Fruit fly (Drosophila melanogaster) whole organism, embryonic: ENCODE data around the gene Ubi-p63E.

Source experiments
- Abd-B ChIP-seq: fragments of 200-800 bp; sonication (Bioruptor generic); optimal IDR thresholded peaks from 2 replicates; lab custom pipeline; 2018; ENCODE audit warnings: missing biosample characterization, mild to moderate bottlenecking, missing genetic modification characterization, moderate library complexity
- CG10274 ChIP-seq: fragments of 200-800 bp; sonication (Bioruptor generic); optimal IDR thresholded peaks from 3 replicates; lab custom pipeline; 2017; ENCODE audit warnings: missing biosample characterization, mild to moderate bottlenecking, missing genetic modification characterization
- CG11247 ChIP-seq: fragments of 200-800 bp; sonication (Bioruptor generic); IDR thresholded peaks from 2 replicates; pipeline ENCODE4 v1.3.6; 2022; ENCODE audit warnings: missing biosample characterization, missing genetic modification characterization
- CG12391 ChIP-seq: fragments of 200-800 bp; sonication (Bioruptor generic); optimal IDR thresholded peaks from 3 replicates; lab custom pipeline; 2018; ENCODE audit warnings: missing biosample characterization, mild to moderate bottlenecking, missing genetic modification characterization, moderate library complexity
- CG13296 ChIP-seq: fragments of 200-800 bp; sonication (Bioruptor generic); optimal IDR thresholded peaks from 3 replicates; lab custom pipeline; 2018; ENCODE audit warnings: missing biosample characterization, mild to moderate bottlenecking, missing genetic modification characterization
- CG14050 ChIP-seq: fragments of 200-800 bp; sonication (Bioruptor generic); IDR thresholded peaks from 3 replicates; pipeline ENCODE4 v1.3.6; 2022; ENCODE audit warnings: missing biosample characterization, missing genetic modification characterization
- CG15696 ChIP-seq: fragments of 200-800 bp; sonication (Bioruptor generic); optimal IDR thresholded peaks from 2 replicates; lab custom pipeline; 2019; ENCODE audit warnings: missing biosample characterization, mild to moderate bottlenecking, missing genetic modification characterization, moderate library complexity
- CG1603 ChIP-seq: fragments of 200-800 bp; sonication (Bioruptor generic); optimal IDR thresholded peaks from 2 replicates; lab custom pipeline; 2019; ENCODE audit warnings: missing biosample characterization, mild to moderate bottlenecking, missing genetic modification characterization, moderate library complexity
- CG1647 ChIP-seq: fragments of 200-800 bp; sonication (Bioruptor generic); optimal IDR thresholded peaks from 3 replicates; lab custom pipeline; 2016; ENCODE audit warnings: missing biosample characterization, missing genetic modification characterization
- CG16779 ChIP-seq: fragments of 200-800 bp; sonication (Bioruptor generic); IDR thresholded peaks from 2 replicates; pipeline ENCODE4 v1.3.6; 2022; ENCODE audit warnings: missing biosample characterization, missing genetic modification characterization
- CG2120 ChIP-seq: fragments of 200-800 bp; sonication (Bioruptor generic); optimal IDR thresholded peaks from 3 replicates; lab custom pipeline; 2016; ENCODE audit warnings: missing biosample characterization, missing genetic modification characterization
- CG4404 ChIP-seq: fragments of 200-800 bp; sonication (Bioruptor generic); IDR thresholded peaks from 2 replicates; pipeline ENCODE4 v1.3.6; 2022; ENCODE audit warnings: missing biosample characterization, missing genetic modification characterization
- CG4707 ChIP-seq: fragments of 200-800 bp; sonication (Bioruptor generic); optimal IDR thresholded peaks from 2 replicates; lab custom pipeline; 2018; ENCODE audit warnings: missing biosample characterization, mild to moderate bottlenecking, missing genetic modification characterization, moderate library complexity
- CG6654 ChIP-seq: fragments of 200-800 bp; sonication (Bioruptor generic); optimal IDR thresholded peaks from 2 replicates; lab custom pipeline; 2017; ENCODE audit warnings: missing biosample characterization, mild to moderate bottlenecking, missing genetic modification characterization
- CG6689 ChIP-seq: fragments of 200-800 bp; sonication (Bioruptor generic); IDR thresholded peaks from 2 replicates; pipeline ENCODE4 v1.3.6; 2022; ENCODE audit warnings: missing biosample characterization, missing genetic modification characterization
- CG7963 ChIP-seq: fragments of 200-800 bp; sonication (Bioruptor generic); IDR thresholded peaks from 3 replicates; pipeline ENCODE4 v1.3.6; 2022; ENCODE audit warnings: missing biosample characterization, missing genetic modification characterization; ENCODE audit not compliant: partially characterized antibody
- CG8281 ChIP-seq: fragments of 200-800 bp; sonication (Bioruptor generic); optimal IDR thresholded peaks from 2 replicates; lab custom pipeline; 2018; ENCODE audit warnings: missing biosample characterization, mild to moderate bottlenecking, missing genetic modification characterization, moderate library complexity
- CG8359 ChIP-seq: fragments of 200-800 bp; sonication (Bioruptor generic); optimal IDR thresholded peaks from 2 replicates; lab custom pipeline; 2017; ENCODE audit warnings: missing biosample characterization, mild to moderate bottlenecking, missing genetic modification characterization, borderline replicate concordance
- CG8388 ChIP-seq: fragments of 200-800 bp; sonication (Bioruptor generic); optimal IDR thresholded peaks from 2 replicates; lab custom pipeline; 2019; ENCODE audit warnings: missing biosample characterization, mild to moderate bottlenecking, missing genetic modification characterization, moderate library complexity
- CG9727 ChIP-seq: fragments of 200-800 bp; sonication (Bioruptor generic); optimal IDR thresholded peaks from 3 replicates; lab custom pipeline; 2017; ENCODE audit warnings: missing biosample characterization, mild to moderate bottlenecking, missing genetic modification characterization
- CG9797 ChIP-seq: fragments of 200-800 bp; sonication (Bioruptor generic); optimal IDR thresholded peaks from 3 replicates; lab custom pipeline; 2018; ENCODE audit warnings: missing biosample characterization, mild to moderate bottlenecking, missing genetic modification characterization
- CHES-1-like ChIP-seq: fragments of 200-800 bp; sonication (Bioruptor generic); optimal IDR thresholded peaks from 2 replicates; lab custom pipeline; 2016; ENCODE audit warnings: missing biosample characterization, missing genetic modification characterization
- CoRest ChIP-seq: fragments of 200-800 bp; sonication (Bioruptor generic); optimal IDR thresholded peaks from 3 replicates; lab custom pipeline; 2018; ENCODE audit warnings: missing biosample characterization, mild to moderate bottlenecking, missing genetic modification characterization, moderate library complexity
- Deaf1 ChIP-seq: fragments of 200-800 bp; optimal IDR thresholded peaks from 3 replicates; lab custom pipeline; 2019; ENCODE audit warnings: missing biosample characterization, mild to moderate bottlenecking, missing genetic modification characterization, moderate library complexity
- Ets65A ChIP-seq: fragments of 200-800 bp; sonication (Bioruptor generic); peaks from one replicate; lab custom pipeline; 2016; ENCODE audit warnings: missing biosample characterization, missing genetic modification characterization
- Fer1 ChIP-seq: fragments of 200-800 bp; sonication (Bioruptor generic); optimal IDR thresholded peaks from 2 replicates; lab custom pipeline; 2017; ENCODE audit warnings: missing biosample characterization, mild to moderate bottlenecking, missing genetic modification characterization
- MTF-1 ChIP-seq: fragments of 200-800 bp; sonication (Bioruptor generic); optimal IDR thresholded peaks from 2 replicates; lab custom pipeline; 2018; ENCODE audit warnings: missing biosample characterization, mild to moderate bottlenecking, missing genetic modification characterization, borderline replicate concordance
- Max ChIP-seq: fragments of 200-800 bp; sonication (Bioruptor generic); optimal IDR thresholded peaks from 2 replicates; lab custom pipeline; 2016; ENCODE audit warnings: missing biosample characterization, mild to moderate bottlenecking, missing genetic modification characterization
- Nf-YA ChIP-seq: fragments of 200-800 bp; sonication (Bioruptor generic); IDR thresholded peaks from 2 replicates; pipeline ENCODE4 v1.3.6; 2022; ENCODE audit warnings: missing biosample characterization, missing genetic modification characterization
- Sox100B ChIP-seq: fragments of 200-800 bp; sonication (Bioruptor generic); optimal IDR thresholded peaks from 3 replicates; lab custom pipeline; 2018; ENCODE audit warnings: missing biosample characterization, mild to moderate bottlenecking, missing genetic modification characterization
- Sox102F ChIP-seq: fragments of 200-800 bp; sonication (Bioruptor generic); optimal IDR thresholded peaks from 2 replicates; lab custom pipeline; 2018; ENCODE audit warnings: missing biosample characterization, mild to moderate bottlenecking, missing genetic modification characterization, moderate library complexity
- Sry-δ ChIP-seq: fragments of 200-800 bp; sonication (Bioruptor generic); optimal IDR thresholded peaks from 2 replicates; lab custom pipeline; 2016; ENCODE audit warnings: missing biosample characterization, missing genetic modification characterization
- Trl ChIP-seq, 3 experiments: fragments of >200 bp in 2 of 3; fragments of 200-800 bp in 1 of 3; sonication (Bioruptor generic) in 1 of 3; optimal IDR thresholded peaks; 2 replicates in 1 of 3; 3 replicates in 2 of 3; lab custom pipeline; 2016 to 2017; ENCODE audit warnings: missing biosample characterization in 1 of 3, missing genetic modification characterization in 1 of 3
- az2 ChIP-seq: fragments of 200-800 bp; sonication (Bioruptor generic); optimal IDR thresholded peaks from 3 replicates; lab custom pipeline; 2016; ENCODE audit warnings: missing biosample characterization, missing genetic modification characterization
- bab2 ChIP-seq: fragments of 200-800 bp; sonication (Bioruptor generic); optimal IDR thresholded peaks from 2 replicates; lab custom pipeline; 2016; ENCODE audit warnings: missing biosample characterization, missing genetic modification characterization
- croc ChIP-seq: fragments of 200-800 bp; sonication (Bioruptor generic); conservative IDR thresholded peaks from 3 replicates; pipeline ENCODE4 v1.3.6; 2022; ENCODE audit warnings: missing biosample characterization, missing genetic modification characterization
- en ChIP-seq: fragments of 200-800 bp; sonication (Bioruptor generic); optimal IDR thresholded peaks from 2 replicates; lab custom pipeline; 2016; ENCODE audit warnings: missing biosample characterization, missing genetic modification characterization
- fd96Cb ChIP-seq: fragments of 200-800 bp; sonication (Bioruptor generic); optimal IDR thresholded peaks from 2 replicates; lab custom pipeline; 2018; ENCODE audit warnings: missing biosample characterization, mild to moderate bottlenecking, missing genetic modification characterization, moderate library complexity
- hkb ChIP-seq, 2 experiments: fragments of 200-800 bp in 1 of 2; fragments of >200 bp in 1 of 2; sonication (Bioruptor generic) in 1 of 2; IDR thresholded peaks in 1 of 2; optimal IDR thresholded peaks in 1 of 2; 2 replicates each; pipeline versions ENCODE4 v1.3.6 to Lab custom; 2017 to 2022; ENCODE audit warnings: missing biosample characterization in 1 of 2, missing genetic modification characterization in 1 of 2
- nmo ChIP-seq: fragments of 200-800 bp; sonication (Bioruptor generic); optimal IDR thresholded peaks from 2 replicates; lab custom pipeline; 2018; ENCODE audit warnings: missing biosample characterization, mild to moderate bottlenecking, missing genetic modification characterization, moderate library complexity
- nom ChIP-seq: fragments of 200-800 bp; sonication (Bioruptor generic); optimal IDR thresholded peaks from 2 replicates; lab custom pipeline; 2017; ENCODE audit warnings: missing biosample characterization, missing genetic modification characterization, mild to moderate bottlenecking, moderate library complexity, missing genetic modification reagents
- peb ChIP-seq: fragments of 200-800 bp; sonication (Bioruptor generic); IDR thresholded peaks from 2 replicates; pipeline ENCODE4 v1.3.6; 2022; ENCODE audit warnings: missing biosample characterization, missing genetic modification characterization
- repo ChIP-seq: fragments of 200-800 bp; sonication (Bioruptor generic); optimal IDR thresholded peaks from 2 replicates; lab custom pipeline; 2016; ENCODE audit warnings: missing biosample characterization, missing genetic modification characterization
- scrt ChIP-seq: fragments of 200-800 bp; sonication (Bioruptor generic); optimal IDR thresholded peaks from 2 replicates; lab custom pipeline; 2018; ENCODE audit warnings: missing biosample characterization, mild to moderate bottlenecking, missing genetic modification characterization, moderate library complexity
- seq ChIP-seq: fragments of 200-800 bp; sonication (Bioruptor generic); IDR thresholded peaks from 2 replicates; pipeline ENCODE4 v1.3.6; 2022; ENCODE audit warnings: missing biosample characterization, missing genetic modification characterization
- sna ChIP-seq: fragments of 200-800 bp; sonication (Bioruptor generic); IDR thresholded peaks from 2 replicates; pipeline ENCODE4 v1.3.6; 2022; ENCODE audit warnings: missing biosample characterization, missing genetic modification characterization; ENCODE audit not compliant: partially characterized antibody
- tna ChIP-seq: fragments of 200-800 bp; sonication (Bioruptor generic); IDR thresholded peaks from 2 replicates; pipeline ENCODE4 v1.3.6; 2022; ENCODE audit warnings: missing biosample characterization, missing genetic modification characterization; ENCODE audit not compliant: partially characterized antibody
- wor ChIP-seq: fragments of 200-800 bp; sonication (Bioruptor generic); IDR thresholded peaks from 2 replicates; pipeline ENCODE4 v1.3.6; 2022; ENCODE audit warnings: missing biosample characterization, missing genetic modification characterization

Gene Ubi-p63E

dm6 chr3L:3935567-3936207, 32.7 kb upstream of the Ubi-p63E start, which contains the start of gene Eip63F-1 (continued):
- no peak for TF ChIP-seq CG11247 (GFP tag; lab: Robert Waterston, UW)
- peak; percentile 58 for TF ChIP-seq CG2120 (GFP tag; lab: Kevin White, UChicago)
- TF ChIP-seq CHES-1-like = peak; percentile 9
- no peak for TF ChIP-seq nom (GFP tag; lab: Kevin White, UChicago)
- TF ChIP-seq az2 (GFP tag; lab: Kevin White, UChicago) = peak; percentile 45
- TF ChIP-seq CoRest (tag; lab: Kevin White, UChicago) = peak; percentile 83
- peak; percentile 38; the same call in 1 of the 2 replicates for TF ChIP-seq wor (GFP tag; lab: Robert Waterston, UW)
- TF ChIP-seq CG6689 (GFP tag; lab: Robert Waterston, UW) = peak; percentile 27; the same call in 1 of the 2 replicates
- TF ChIP-seq CG10274 = peak; percentile 36
- TF ChIP-seq en (GFP tag; lab: Kevin White, UChicago) = no peak
- TF ChIP-seq CG1647 (GFP tag; lab: Kevin White, UChicago) = no peak
- peak; percentile 19; the same call in 1 of the 2 replicates for TF ChIP-seq CG4404 (GFP tag; lab: Robert Waterston, UW)
- TF ChIP-seq CG15696 (tag; lab: Kevin White, UChicago) = no peak
- no peak for TF ChIP-seq hkb (optimal IDR thresholded peaks at IDR 0.05; lab: Kevin White, UChicago)
- 0 out of 2 replicates have a peak, but pooled peaks have one; percentile 9 for TF ChIP-seq hkb (GFP tag; IDR thresholded peaks at IDR 0.05; lab: Robert Waterston, UW)
- TF ChIP-seq repo = no peak
- peak; percentile 45 for TF ChIP-seq CG8388 (GFP tag; lab: Kevin White, UChicago)
- no peak for TF ChIP-seq CG8359 (GFP tag; lab: Kevin White, UChicago)
- peak; percentile 70 for TF ChIP-seq CG13296
- TF ChIP-seq nmo (GFP tag; lab: Kevin White, UChicago) = peak; percentile 80
- TF ChIP-seq sna (GFP tag; lab: Robert Waterston, UW) = no peak
- TF ChIP-seq fd96Cb = peak; percentile 65
- peak; percentile 64 for TF ChIP-seq CG9727 (GFP tag; lab: Kevin White, UChicago)
- TF ChIP-seq CG7963 (GFP tag; lab: Robert Waterston, UW) = no peak
- TF ChIP-seq Deaf1 (tag; lab: Kevin White, UChicago) = peak; percentile 51
- peak; percentile 54; the same call in 2 of the 3 replicates for TF ChIP-seq CG14050 (GFP tag; lab: Robert Waterston, UW)
- no peak for TF ChIP-seq bab2 (GFP tag; lab: Kevin White, UChicago)
- TF ChIP-seq Trl (optimal IDR thresholded peaks at IDR 0.05; lab: Kevin White, UChicago) = no peak
- TF ChIP-seq Trl (GFP tag; optimal IDR thresholded peaks at IDR 0.05; lab: Kevin White, UChicago) = no peak
- TF ChIP-seq CG6654 (GFP tag; lab: Kevin White, UChicago) = peak; percentile 7
- TF ChIP-seq CG8281 (tag; lab: Kevin White, UChicago) = peak; percentile 38
- TF ChIP-seq seq = peak; percentile 19; the same call in 1 of the 2 replicates
- TF ChIP-seq CG4707 = no peak
- no peak for TF ChIP-seq CG9797
- TF ChIP-seq Ets65A = peak; percentile 63
- TF ChIP-seq scrt (GFP tag; lab: Kevin White, UChicago) = peak; percentile 81
- no peak for TF ChIP-seq CG16779 (GFP tag; lab: Robert Waterston, UW)
- no peak for TF ChIP-seq Nf-YA (GFP tag; lab: Robert Waterston, UW)
- peak; percentile 77 for TF ChIP-seq CG12391 (tag; lab: Kevin White, UChicago)
- peak; percentile 11 for TF ChIP-seq Max
- peak; percentile 85 for TF ChIP-seq Sox100B (GFP tag; lab: Kevin White, UChicago)
- no peak for TF ChIP-seq tna
- peak; percentile 45 for TF ChIP-seq Abd-B (GFP tag; lab: Kevin White, UChicago)
- peak; percentile 68 for TF ChIP-seq Fer1 (GFP tag; lab: Kevin White, UChicago)
- no peak for TF ChIP-seq peb (GFP tag; lab: Robert Waterston, UW)
- no peak; the same call in 2 of the 3 replicates for TF ChIP-seq croc (GFP tag; lab: Robert Waterston, UW)
- peak; percentile 5 for TF ChIP-seq Sry-δ
- no peak for TF ChIP-seq MTF-1 (GFP tag; lab: Kevin White, UChicago)
- TF ChIP-seq CG1603 (tag; lab: Kevin White, UChicago) = peak; percentile 59
- peak; percentile 81 for TF ChIP-seq Sox102F
